Worm (Caenorhabditis elegans) whole organism, L3 larva: ENCODE data around the gene aat-8.

Experiments used
- R02D3.7 ChIP-seq: fragments of 150-350 bp; optimal IDR thresholded peaks from 2 replicates; lab custom pipeline; 2014; ENCODE audit warnings: missing biosample characterization, missing genetic modification characterization
- ZK546.5 ChIP-seq: sonication (generic microtip); optimal IDR thresholded peaks from 2 replicates; lab custom pipeline; 2017; ENCODE audit warnings: missing biosample characterization, missing genetic modification characterization
- aly-2 ChIP-seq: fragments of 150-350 bp; optimal IDR thresholded peaks from 2 replicates; lab custom pipeline; 2014; ENCODE audit warnings: missing biosample characterization, missing genetic modification characterization
- ama-1 ChIP-seq: fragments of 150-350 bp; optimal IDR thresholded peaks from 2 replicates; lab custom pipeline; 2018
- ceh-16 ChIP-seq: sonication (generic microtip); optimal IDR thresholded peaks from 2 replicates; lab custom pipeline; 2017; ENCODE audit warnings: missing biosample characterization, missing genetic modification characterization
- ceh-28 ChIP-seq: fragments of 150-350 bp; optimal IDR thresholded peaks from 2 replicates; lab custom pipeline; 2014; ENCODE audit warnings: missing biosample characterization, missing genetic modification reagents, missing genetic modification characterization
- ceh-82 ChIP-seq: fragments of 150-350 bp; optimal IDR thresholded peaks from 2 replicates; lab custom pipeline; 2014; ENCODE audit warnings: missing biosample characterization, missing genetic modification characterization
- ceh-9 ChIP-seq: sonication (generic microtip); optimal IDR thresholded peaks from 2 replicates; lab custom pipeline; 2018; ENCODE audit warnings: missing biosample characterization, missing genetic modification characterization
- daf-12 ChIP-seq: fragments of 150-350 bp; optimal IDR thresholded peaks from 2 replicates; lab custom pipeline; 2014; ENCODE audit warnings: missing biosample characterization, missing genetic modification reagents, missing genetic modification characterization
- egl-27 ChIP-seq: sonication (generic microtip); optimal IDR thresholded peaks from 4 replicates; lab custom pipeline; 2017; ENCODE audit warnings: missing biosample characterization, missing genetic modification reagents, missing genetic modification characterization
- egl-5 ChIP-seq: fragments of 150-350 bp; optimal IDR thresholded peaks from 2 replicates; lab custom pipeline; 2017; ENCODE audit warnings: missing biosample characterization, missing genetic modification reagents, missing genetic modification characterization, inconsistent platforms
- elt-1 ChIP-seq: fragments of 150-350 bp; optimal IDR thresholded peaks from 2 replicates; lab custom pipeline; 2014; ENCODE audit warnings: missing biosample characterization, missing genetic modification characterization
- elt-2 ChIP-seq: sonication (generic microtip); optimal IDR thresholded peaks from 2 replicates; lab custom pipeline; 2016; ENCODE audit warnings: missing genetic modification reagents, mild to moderate bottlenecking, missing genetic modification characterization, missing compliant biosample characterization
- elt-3 ChIP-seq, 3 experiments: fragments of 150-350 bp in 1 of 3; sonication (generic microtip) in 2 of 3; optimal IDR thresholded peaks; 2 replicates in 2 of 3; 4 replicates in 1 of 3; lab custom pipeline; 2014 to 2017; ENCODE audit warnings: missing biosample characterization in 3 of 3, missing genetic modification characterization in 3 of 3
- eor-1 ChIP-seq, 2 experiments: fragments of 150-350 bp; optimal IDR thresholded peaks; 2 replicates each; lab custom pipeline; 2014 to 2018; ENCODE audit warnings: missing biosample characterization in 2 of 2, missing genetic modification characterization in 2 of 2
- fkh-10 ChIP-seq: sonication (generic microtip); optimal IDR thresholded peaks from 2 replicates; lab custom pipeline; 2017; ENCODE audit warnings: missing biosample characterization, missing genetic modification reagents, missing genetic modification characterization
- fkh-2 ChIP-seq: fragments of 150-350 bp; optimal IDR thresholded peaks from 2 replicates; lab custom pipeline; 2014; ENCODE audit warnings: missing biosample characterization, missing genetic modification reagents, missing genetic modification characterization
- fos-1 ChIP-seq: fragments of 150-350 bp; optimal IDR thresholded peaks from 2 replicates; lab custom pipeline; 2014; ENCODE audit warnings: missing biosample characterization, missing genetic modification characterization
- hmg-11 ChIP-seq: sonication (generic microtip); optimal IDR thresholded peaks from 2 replicates; lab custom pipeline; 2016; ENCODE audit warnings: missing genetic modification characterization, missing compliant biosample characterization
- jun-1 ChIP-seq: fragments of 150-350 bp; optimal IDR thresholded peaks from 2 replicates; lab custom pipeline; 2014; ENCODE audit warnings: missing biosample characterization, missing genetic modification reagents, missing genetic modification characterization
- lin-15B ChIP-seq: fragments of 150-350 bp; optimal IDR thresholded peaks from 2 replicates; lab custom pipeline; 2014; ENCODE audit warnings: missing biosample characterization, missing genetic modification characterization
- lin-39 ChIP-seq: fragments of 150-350 bp; optimal IDR thresholded peaks from 2 replicates; lab custom pipeline; 2018; ENCODE audit warnings: missing biosample characterization, missing genetic modification reagents, missing genetic modification characterization
- mdl-1 ChIP-seq: fragments of 150-350 bp; optimal IDR thresholded peaks from 2 replicates; lab custom pipeline; 2014; ENCODE audit warnings: missing biosample characterization, missing genetic modification characterization
- mml-1 ChIP-seq: fragments of 150-350 bp; sonication (generic microtip); optimal IDR thresholded peaks from 3 replicates; lab custom pipeline; 2014; ENCODE audit warnings: missing biosample characterization, missing genetic modification characterization
- nfya-1 ChIP-seq: sonication (generic microtip); optimal IDR thresholded peaks from 2 replicates; lab custom pipeline; 2017; ENCODE audit warnings: missing genetic modification characterization, mild to moderate bottlenecking, missing compliant biosample characterization, antibody characterized with exemption, moderate library complexity; ENCODE audit not compliant: insufficient read depth
- nhr-11 ChIP-seq: fragments of 150-350 bp; optimal IDR thresholded peaks from 2 replicates; lab custom pipeline; 2014; ENCODE audit warnings: missing biosample characterization, missing genetic modification characterization
- nhr-12 ChIP-seq: fragments of 150-350 bp; optimal IDR thresholded peaks from 2 replicates; lab custom pipeline; 2014; ENCODE audit warnings: missing biosample characterization, missing genetic modification characterization
- nhr-23 ChIP-seq: fragments of 150-350 bp; optimal IDR thresholded peaks from 2 replicates; lab custom pipeline; 2014; ENCODE audit warnings: missing biosample characterization, missing genetic modification reagents, missing genetic modification characterization
- nhr-237 ChIP-seq: fragments of 150-350 bp; optimal IDR thresholded peaks from 2 replicates; lab custom pipeline; 2014; ENCODE audit warnings: missing biosample characterization, missing genetic modification characterization
- nhr-25 ChIP-seq: sonication (generic microtip); optimal IDR thresholded peaks from 2 replicates; lab custom pipeline; 2017; ENCODE audit warnings: missing biosample characterization, missing genetic modification characterization
- nhr-28 ChIP-seq: fragments of 150-350 bp; optimal IDR thresholded peaks from 2 replicates; lab custom pipeline; 2014; ENCODE audit warnings: missing biosample characterization, missing genetic modification characterization
- nhr-43 ChIP-seq: sonication (generic microtip); optimal IDR thresholded peaks from 2 replicates; lab custom pipeline; 2016; ENCODE audit warnings: mild to moderate bottlenecking, missing genetic modification characterization, missing compliant biosample characterization; ENCODE audit not compliant: poor library complexity, severe bottlenecking
- nhr-67 ChIP-seq: fragments of 150-350 bp; optimal IDR thresholded peaks from 2 replicates; lab custom pipeline; 2014; ENCODE audit warnings: missing biosample characterization, missing genetic modification characterization
- nhr-76 ChIP-seq: fragments of 150-350 bp; sonication (generic microtip); optimal IDR thresholded peaks from 5 replicates; lab custom pipeline; 2014; ENCODE audit warnings: missing biosample characterization, missing genetic modification characterization
- nhr-77 ChIP-seq: fragments of 150-350 bp; optimal IDR thresholded peaks from 2 replicates; lab custom pipeline; 2014; ENCODE audit warnings: missing biosample characterization, missing genetic modification characterization
- pha-4 ChIP-seq: fragments of 150-350 bp; optimal IDR thresholded peaks from 2 replicates; lab custom pipeline; 2014; ENCODE audit warnings: missing biosample characterization, missing genetic modification reagents, missing genetic modification characterization
- pqm-1 ChIP-seq: fragments of 150-350 bp; optimal IDR thresholded peaks from 2 replicates; lab custom pipeline; 2017; ENCODE audit warnings: missing biosample characterization, missing genetic modification characterization, inconsistent platforms
- sea-2 ChIP-seq: fragments of 150-350 bp; sonication (generic microtip); optimal IDR thresholded peaks from 4 replicates; lab custom pipeline; 2014; ENCODE audit warnings: missing biosample characterization, missing genetic modification reagents, missing genetic modification characterization
- skn-1 ChIP-seq: fragments of 150-350 bp; optimal IDR thresholded peaks from 2 replicates; lab custom pipeline; 2014; ENCODE audit warnings: missing biosample characterization, missing genetic modification characterization
- snpc-4 ChIP-seq: fragments of 150-350 bp; optimal IDR thresholded peaks from 2 replicates; lab custom pipeline; 2014; ENCODE audit warnings: missing biosample characterization, missing genetic modification characterization
- tbx-2 ChIP-seq: sonication (generic microtip); optimal IDR thresholded peaks from 2 replicates; lab custom pipeline; 2016; ENCODE audit warnings: mild to moderate bottlenecking, missing genetic modification characterization, missing compliant biosample characterization
- unc-39 ChIP-seq: sonication (generic microtip); optimal IDR thresholded peaks from 4 replicates; lab custom pipeline; 2017; ENCODE audit warnings: missing biosample characterization, missing genetic modification characterization
- unc-62 ChIP-seq: fragments of 150-350 bp; sonication (generic microtip); optimal IDR thresholded peaks from 4 replicates; lab custom pipeline; 2014; ENCODE audit warnings: missing biosample characterization, missing genetic modification reagents, missing genetic modification characterization
- zag-1 ChIP-seq: fragments of 150-350 bp; optimal IDR thresholded peaks from 2 replicates; lab custom pipeline; 2014; ENCODE audit warnings: missing biosample characterization, missing genetic modification characterization
- ztf-11 ChIP-seq: fragments of 150-350 bp; optimal IDR thresholded peaks from 2 replicates; lab custom pipeline; 2014; ENCODE audit warnings: missing biosample characterization, missing genetic modification characterization
- ztf-4 ChIP-seq: fragments of 150-350 bp; optimal IDR thresholded peaks from 2 replicates; lab custom pipeline; 2014; ENCODE audit warnings: missing biosample characterization, missing genetic modification characterization

The aat-8 gene

DNA sequence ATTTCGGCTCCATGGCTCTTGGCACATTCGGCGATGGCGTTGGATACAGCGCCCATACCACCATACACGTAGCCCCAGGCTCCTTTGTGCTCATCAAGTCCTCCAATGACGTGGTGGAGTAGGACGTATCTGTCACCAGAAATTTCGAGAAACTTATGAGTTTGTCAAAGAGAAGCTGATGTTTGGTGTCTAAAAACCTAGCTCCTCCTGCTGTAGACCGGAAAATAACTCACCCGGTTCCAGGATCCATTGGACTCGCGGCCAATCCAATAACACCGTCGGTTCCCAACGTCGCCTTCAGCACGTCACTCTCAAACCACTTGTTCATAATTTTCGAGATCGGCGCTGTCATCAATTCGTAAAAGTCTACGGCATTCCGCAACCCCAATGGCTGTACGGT is 12.1 kb upstream of the aat-8 start:
- TF ChIP-seq unc-62 (no peak), lin-39 (tag; lab: Kevin White, UChicago) (no peak), fos-1 (no peak)

ce11 chrIV:3875260-3875659 is 10.4 kb upstream of the aat-8 start:
- no peak for TF ChIP-seq mdl-1 (tag; lab: Kevin White, UChicago)
- peak; percentile 63 for TF ChIP-seq egl-27 (tag; lab: Kevin White, UChicago)
- TF ChIP-seq nhr-43 (tag; lab: Kevin White, UChicago): no peak
- TF ChIP-seq nhr-23: peak; percentile 31
- no peak for TF ChIP-seq ceh-82 (tag; lab: Kevin White, UChicago)
- no peak for TF ChIP-seq nhr-28
- TF ChIP-seq elt-2 (tag; lab: Kevin White, UChicago): peak; percentile 19
- TF ChIP-seq nhr-25 (tag; lab: Kevin White, UChicago): no peak
- no peak for TF ChIP-seq nhr-77 (tag; lab: Kevin White, UChicago)
- TF ChIP-seq elt-3 (tag; optimal IDR thresholded peaks at IDR 0.05; lab: Kevin White, UChicago): no peak
- TF ChIP-seq fkh-10 (GFP tag; lab: Kevin White, UChicago): no peak
- TF ChIP-seq nhr-76 (tag; lab: Kevin White, UChicago): no peak
- TF ChIP-seq eor-1 (tag; optimal IDR thresholded peaks at IDR 0.05; lab: Kevin White, UChicago): no peak
- TF ChIP-seq egl-5 (tag; lab: Kevin White, UChicago): peak; percentile 100
- TF ChIP-seq jun-1 (tag; lab: Kevin White, UChicago): peak; percentile 85
- TF ChIP-seq aly-2 (tag; lab: Kevin White, UChicago): no peak
- TF ChIP-seq nhr-237 (tag; lab: Kevin White, UChicago): no peak
- TF ChIP-seq fkh-2 (tag; lab: Kevin White, UChicago): no peak
- TF ChIP-seq hmg-11 (tag; lab: Kevin White, UChicago): no peak
- no peak for TF ChIP-seq ceh-16 (tag; lab: Kevin White, UChicago)
- TF ChIP-seq ama-1: no peak
- no peak for TF ChIP-seq tbx-2 (tag; lab: Kevin White, UChicago)
- TF ChIP-seq pha-4 (tag; lab: Kevin White, UChicago): peak; percentile 80
- no peak for TF ChIP-seq skn-1
- no peak for TF ChIP-seq ztf-4 (tag; lab: Kevin White, UChicago)
- TF ChIP-seq fos-1: peak; percentile 66
- peak; percentile 66 for TF ChIP-seq lin-39 (tag; lab: Kevin White, UChicago)
- no peak for TF ChIP-seq ZK546.5 (tag; lab: Kevin White, UChicago)
- TF ChIP-seq nhr-12 (tag; lab: Kevin White, UChicago): no peak
- TF ChIP-seq lin-15B: peak; percentile 30
- TF ChIP-seq ceh-9: no peak
- TF ChIP-seq nfya-1 (tag; lab: Kevin White, UChicago): peak; percentile 12
- TF ChIP-seq sea-2 (GFP tag; lab: Kevin White, UChicago): no peak
- no peak for TF ChIP-seq nhr-67 (tag; lab: Kevin White, UChicago)
- no peak for TF ChIP-seq elt-1 (tag; lab: Kevin White, UChicago)
- no peak for TF ChIP-seq unc-62
- no peak for TF ChIP-seq unc-39
- peak; percentile 22 for TF ChIP-seq snpc-4 (tag; lab: Kevin White, UChicago)
- no peak for TF ChIP-seq daf-12 (tag; lab: Kevin White, UChicago)
- TF ChIP-seq nhr-11 (tag; lab: Kevin White, UChicago): no peak
- no peak for TF ChIP-seq mml-1 (tag; lab: Kevin White, UChicago)
- TF ChIP-seq pqm-1 (tag; lab: Kevin White, UChicago): peak; percentile 31
- TF ChIP-seq R02D3.7: no peak

ce11 chrIV:3874417-3874816 is 9.6 kb upstream of the aat-8 start:
- TF ChIP-seq mdl-1 (tag; lab: Kevin White, UChicago) (no peak), jun-1 (tag; lab: Kevin White, UChicago) (peak; percentile 14), sea-2 (GFP tag; lab: Kevin White, UChicago) (no peak), mml-1 (tag; lab: Kevin White, UChicago) (no peak), lin-39 (tag; lab: Kevin White, UChicago) (no peak), ZK546.5 (tag; lab: Kevin White, UChicago) (no peak), nhr-77 (tag; lab: Kevin White, UChicago) (no peak), nhr-25 (tag; lab: Kevin White, UChicago) (peak; percentile 50), ceh-9 (no peak), unc-39 (no peak), unc-62 (no peak), egl-27 (tag; lab: Kevin White, UChicago) (no peak), nhr-12 (tag; lab: Kevin White, UChicago) (no peak), elt-2 (tag; lab: Kevin White, UChicago) (peak; percentile 55), snpc-4 (tag; lab: Kevin White, UChicago) (no peak), skn-1 (peak; percentile 1), elt-1 (tag; lab: Kevin White, UChicago) (no peak), pha-4 (tag; lab: Kevin White, UChicago) (peak; percentile 44), eor-1 (tag; optimal IDR thresholded peaks at IDR 0.05; lab: Kevin White, UChicago) (no peak), ama-1 (peak; percentile 89), lin-15B (peak; percentile 37), fos-1 (peak; percentile 23), zag-1 (tag; lab: Kevin White, UChicago) (no peak), nhr-237 (tag; lab: Kevin White, UChicago) (no peak), tbx-2 (tag; lab: Kevin White, UChicago) (no peak), nhr-43 (tag; lab: Kevin White, UChicago) (no peak), ztf-11 (tag; lab: Kevin White, UChicago) (no peak), pqm-1 (tag; lab: Kevin White, UChicago) (no peak), elt-3 (tag; optimal IDR thresholded peaks at IDR 0.05; lab: Kevin White, UChicago) (no peak), nhr-67 (tag; lab: Kevin White, UChicago) (no peak), ceh-82 (tag; lab: Kevin White, UChicago) (peak; percentile 8), ceh-28 (tag; lab: Kevin White, UChicago) (no peak), nhr-11 (tag; lab: Kevin White, UChicago) (no peak), nfya-1 (tag; lab: Kevin White, UChicago) (peak; percentile 58)
